Worm (Caenorhabditis elegans): Measurements from ENCODE around the gene K08E4.3.
A peak's percentile ranks its signal among the peaks of the same experiment; 100 is the strongest.

Gene K08E4.3

DNA sequence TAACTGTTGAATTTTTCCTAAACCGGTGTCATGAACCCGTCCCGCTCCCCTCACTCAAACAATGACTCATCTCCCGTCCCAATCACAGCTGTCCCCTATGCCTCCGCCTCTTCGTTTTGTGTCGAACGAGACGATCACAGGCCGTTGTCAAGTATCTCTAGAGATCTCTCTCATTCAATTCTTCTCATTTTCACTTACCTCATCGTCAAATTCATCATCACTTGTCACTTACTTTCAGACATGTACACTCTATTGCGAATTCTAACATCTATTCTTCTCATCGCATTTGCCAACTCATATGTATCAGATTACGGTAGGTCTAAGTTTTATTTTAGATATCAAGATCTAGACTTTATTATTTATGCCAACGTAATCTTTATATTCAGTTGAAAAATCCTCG lies at the start of gene K08E4.3:
K08E4.3 (plus strand) TSS at position 235 of the 400 bp plus-strand sequence.
- TF ChIP-seq lin-15B (tag; optimal IDR thresholded peaks at IDR 0.05): no peak
- peak; percentile 55 for TF ChIP-seq nfya-1 (tag; optimal IDR thresholded peaks at IDR 0.05; ENCODE audit: insufficient read depth)
- no peak for TF ChIP-seq aly-2 (tag; optimal IDR thresholded peaks at IDR 0.05)
- TF ChIP-seq nhr-11 (tag; optimal IDR thresholded peaks at IDR 0.05): no peak
- peak; percentile 33 for TF ChIP-seq unc-62 (GFP tag; optimal IDR thresholded peaks at IDR 0.05)

- TF ChIP-seq nhr-28 (tag; optimal IDR thresholded peaks at IDR 0.05): no peak
- no peak for TF ChIP-seq ZK546.5 (tag; optimal IDR thresholded peaks at IDR 0.05)
- TF ChIP-seq nhr-23 (tag; optimal IDR thresholded peaks at IDR 0.05): no peak
- no peak for TF ChIP-seq lin-15B (tag; optimal IDR thresholded peaks at IDR 0.05)
- TF ChIP-seq jun-1 (tag; optimal IDR thresholded peaks at IDR 0.05): no peak
- no peak for TF ChIP-seq daf-12 (tag; optimal IDR thresholded peaks at IDR 0.05)
- TF ChIP-seq nhr-67 (tag; optimal IDR thresholded peaks at IDR 0.05): no peak
- TF ChIP-seq egl-5 (tag; optimal IDR thresholded peaks at IDR 0.05): no peak
- TF ChIP-seq nhr-12 (tag; optimal IDR thresholded peaks at IDR 0.05): no peak
Observed at ce11 chrIV:12009046-12009674, 48.4 kb upstream of the K08E4.3 start.

- no peak for TF ChIP-seq ztf-4 (tag; optimal IDR thresholded peaks at IDR 0.05)
- peak; percentile 23 for TF ChIP-seq nfya-1 (tag; optimal IDR thresholded peaks at IDR 0.05; ENCODE audit: insufficient read depth)
- no peak for TF ChIP-seq nhr-77 (tag; optimal IDR thresholded peaks at IDR 0.05)
- no peak for TF ChIP-seq mdl-1 (tag; optimal IDR thresholded peaks at IDR 0.05)
Observed at ce11 chrIV:12010377-12010776, 47.2 kb upstream of the K08E4.3 start.

- no peak for TF ChIP-seq ZK546.5 (tag; optimal IDR thresholded peaks at IDR 0.05)
- no peak for TF ChIP-seq nfya-1 (tag; optimal IDR thresholded peaks at IDR 0.05; ENCODE audit: insufficient read depth)
- TF ChIP-seq ama-1 (optimal IDR thresholded peaks at IDR 0.05): no peak
- no peak for TF ChIP-seq tbx-2 (tag; optimal IDR thresholded peaks at IDR 0.05)
- no peak for TF ChIP-seq skn-1 (tag; optimal IDR thresholded peaks at IDR 0.05)
- TF ChIP-seq nhr-76 (tag; optimal IDR thresholded peaks at IDR 0.05): no peak
- no peak for TF ChIP-seq elt-3 (tag; optimal IDR thresholded peaks at IDR 0.05)
- TF ChIP-seq ceh-82 (tag; optimal IDR thresholded peaks at IDR 0.05): no peak
- TF ChIP-seq ceh-28 (tag; optimal IDR thresholded peaks at IDR 0.05): no peak
- no peak for TF ChIP-seq R02D3.7 (tag; optimal IDR thresholded peaks at IDR 0.05)
- TF ChIP-seq nhr-237 (tag; optimal IDR thresholded peaks at IDR 0.05): no peak
- TF ChIP-seq ceh-9 (tag; optimal IDR thresholded peaks at IDR 0.05): no peak
- TF ChIP-seq nhr-11 (tag; optimal IDR thresholded peaks at IDR 0.05): no peak
- no peak for TF ChIP-seq fos-1 (tag; optimal IDR thresholded peaks at IDR 0.05)
- no peak for TF ChIP-seq nhr-12 (tag; optimal IDR thresholded peaks at IDR 0.05)
- no peak for TF ChIP-seq daf-12 (tag; optimal IDR thresholded peaks at IDR 0.05)
- TF ChIP-seq mdl-1 (tag; optimal IDR thresholded peaks at IDR 0.05): no peak
- TF ChIP-seq eor-1 (tag; optimal IDR thresholded peaks at IDR 0.05): no peak
- TF ChIP-seq nhr-23 (tag; optimal IDR thresholded peaks at IDR 0.05): no peak
Observed at ce11 chrIV:12010859-12011258, 46.7 kb upstream of the K08E4.3 start, which contains the start of the genes ZK617.26 and unc-22. Gene ZK617.26 (minus strand): TSS chrIV:12010959. Gene unc-22 (minus strand): TSS chrIV:12011007.

DNA sequence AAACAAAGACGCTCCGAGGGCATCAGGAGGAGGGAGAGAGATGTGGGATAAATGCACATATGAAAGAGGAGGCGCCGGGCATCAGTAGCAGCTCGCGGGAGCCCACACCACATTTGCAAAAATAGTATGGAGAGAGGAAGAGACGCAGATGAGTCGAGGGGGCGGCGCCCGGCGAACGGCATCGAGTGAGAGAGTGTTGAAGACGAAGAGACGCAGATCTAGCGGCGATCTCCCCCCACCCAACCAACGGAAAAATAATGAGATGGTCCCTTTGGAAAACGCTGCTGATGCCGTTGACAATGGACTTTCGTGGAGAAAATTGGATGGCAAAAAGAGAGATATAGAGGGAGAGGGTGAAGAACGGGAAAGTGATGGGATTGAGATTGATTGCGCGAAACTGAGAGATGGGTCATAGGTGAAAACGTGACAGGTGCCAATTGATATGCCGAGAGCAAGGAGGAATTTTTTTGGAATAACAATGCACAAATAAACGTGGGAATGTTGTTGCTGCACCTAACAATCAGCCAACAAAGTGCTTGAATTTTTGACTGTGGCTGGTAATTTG lies 45.0 kb upstream of the K08E4.3 start:
- TF ChIP-seq nhr-11 (tag; optimal IDR thresholded peaks at IDR 0.05) (peak; percentile 9), nfya-1 (tag; optimal IDR thresholded peaks at IDR 0.05; ENCODE audit: insufficient read depth) (peak; percentile 44), lsy-12 (tag; optimal IDR thresholded peaks at IDR 0.05) (no peak), lin-39 (tag; optimal IDR thresholded peaks at IDR 0.05) (peak; percentile 65), unc-62 (GFP tag; optimal IDR thresholded peaks at IDR 0.05) (peak; percentile 61), ZK546.5 (tag; optimal IDR thresholded peaks at IDR 0.05) (no peak)

ce11 chrIV:12013120-12013519 lies 44.4 kb upstream of the K08E4.3 start, which contains the start of gene spe-17:
Gene spe-17 (plus strand): TSS chrIV:12013420.
- TF ChIP-seq nhr-11 (tag; optimal IDR thresholded peaks at IDR 0.05) (no peak), ama-1 (optimal IDR thresholded peaks at IDR 0.05) (no peak), ztf-11 (tag; optimal IDR thresholded peaks at IDR 0.05) (no peak), pha-4 (tag; optimal IDR thresholded peaks at IDR 0.05) (no peak), lin-15B (tag; optimal IDR thresholded peaks at IDR 0.05) (no peak)
